Worm (Caenorhabditis elegans): ENCODE measurements around the gene grl-9.

grl-9 gene

ce11 chrV:6683740-6684139 lies 47.8 kb downstream of the grl-9 start:
- no peak for TF ChIP-seq unc-62 (GFP tag; optimal IDR thresholded peaks at IDR 0.05)
- no peak for TF ChIP-seq M03D4.4 (tag; optimal IDR thresholded peaks at IDR 0.05)
- peak; percentile 10 for TF ChIP-seq ces-1 (GFP tag; optimal IDR thresholded peaks at IDR 0.05)
- no peak for TF ChIP-seq lsy-2 (tag; optimal IDR thresholded peaks at IDR 0.05)
- no peak for TF ChIP-seq bed-3 (GFP tag; optimal IDR thresholded peaks at IDR 0.05)
- no peak for TF ChIP-seq sem-2 (GFP tag; optimal IDR thresholded peaks at IDR 0.05)
- TF ChIP-seq elt-3 (tag; optimal IDR thresholded peaks at IDR 0.05): no peak

- TF ChIP-seq ceh-43 (GFP tag; optimal IDR thresholded peaks at IDR 0.05): no peak
- TF ChIP-seq nhr-76 (tag; optimal IDR thresholded peaks at IDR 0.05): no peak
- TF ChIP-seq nhr-2 (tag; optimal IDR thresholded peaks at IDR 0.05): peak; percentile 83
- peak; percentile 44 for TF ChIP-seq cnd-1 (tag; optimal IDR thresholded peaks at IDR 0.05)
- peak; percentile 7 for TF ChIP-seq mep-1 (tag; optimal IDR thresholded peaks at IDR 0.05)
- TF ChIP-seq lin-32 (GFP tag; optimal IDR thresholded peaks at IDR 0.05): peak; percentile 57
These were observed 48.2 kb downstream of the grl-9 start for ce11 chrV:6683282-6683681.

ce11 chrV:6681501-6681900 lies 50.0 kb downstream of the grl-9 start, which contains the start of gene egl-46:
Gene egl-46 (minus strand): TSS chrV:6681573.
- TF ChIP-seq unc-39 (tag; optimal IDR thresholded peaks at IDR 0.05) (no peak), zip-8 (tag; optimal IDR thresholded peaks at IDR 0.05) (no peak), cnd-1 (tag; optimal IDR thresholded peaks at IDR 0.05) (peak; percentile 33), hlh-1 (tag; optimal IDR thresholded peaks at IDR 0.05) (no peak), ham-2 (GFP tag; optimal IDR thresholded peaks at IDR 0.05) (no peak), tbx-8 (GFP tag; optimal IDR thresholded peaks at IDR 0.05) (no peak), lsy-2 (tag; optimal IDR thresholded peaks at IDR 0.05) (peak; percentile 8), ztf-11 (tag; optimal IDR thresholded peaks at IDR 0.05) (no peak), lin-32 (GFP tag; optimal IDR thresholded peaks at IDR 0.05) (peak; percentile 54), nhr-2 (tag; optimal IDR thresholded peaks at IDR 0.05) (peak; percentile 86), ces-1 (GFP tag; optimal IDR thresholded peaks at IDR 0.05) (no peak)

Measured in whole organism, mixed stage, embryonic.